Worm (Caenorhabditis elegans): ENCODE results near the gene srd-59.

Gene srd-59

ce11 chrII:7205388-7205787 lies at the start of gene srd-59:
srd-59 (plus strand) TSS chrII:7205688.
- TF ChIP-seq W03F9.2 (tag; optimal IDR thresholded peaks at IDR 0.05) (no peak), him-1 (tag; optimal IDR thresholded peaks at IDR 0.05) (no peak), dao-5 (tag; optimal IDR thresholded peaks at IDR 0.05) (no peak)

ce11 chrII:7157415-7157814 lies 48.1 kb upstream of the srd-59 start:
- TF ChIP-seq dao-5 (tag; optimal IDR thresholded peaks at IDR 0.05) = no peak
- no peak for TF ChIP-seq him-1 (tag; optimal IDR thresholded peaks at IDR 0.05)
- no peak for TF ChIP-seq W03F9.2 (tag; optimal IDR thresholded peaks at IDR 0.05)

ce11 chrII:7161512-7161911 lies 44.0 kb upstream of the srd-59 start, which contains the start of gene C27H5.12:
C27H5.12 (minus strand) TSS chrII:7161612.
- TF ChIP-seq W03F9.2 (tag; optimal IDR thresholded peaks at IDR 0.05) (no peak), dao-5 (tag; optimal IDR thresholded peaks at IDR 0.05) (no peak), him-1 (tag; optimal IDR thresholded peaks at IDR 0.05) (no peak)

ce11 chrII:7165749-7166148 lies 39.7 kb upstream of the srd-59 start, which contains the start of gene mfsd-13.2:
mfsd-13.2 (minus strand) TSS chrII:7165849.
- TF ChIP-seq him-1 (tag; optimal IDR thresholded peaks at IDR 0.05) = no peak
- TF ChIP-seq dao-5 (tag; optimal IDR thresholded peaks at IDR 0.05) = no peak
- no peak for TF ChIP-seq W03F9.2 (tag; optimal IDR thresholded peaks at IDR 0.05)

- no peak for TF ChIP-seq W03F9.2 (tag; optimal IDR thresholded peaks at IDR 0.05)
- no peak for TF ChIP-seq dao-5 (tag; optimal IDR thresholded peaks at IDR 0.05)
- TF ChIP-seq him-1 (tag; optimal IDR thresholded peaks at IDR 0.05) = no peak
Observed at ce11 chrII:7166768-7167167, 38.7 kb upstream of the srd-59 start.

ce11 chrII:7168712-7169111 lies 36.8 kb upstream of the srd-59 start, which contains the start of gene col-36:
col-36 (minus strand) TSS chrII:7168812.
- no peak for TF ChIP-seq him-1 (tag; optimal IDR thresholded peaks at IDR 0.05)
- TF ChIP-seq dao-5 (tag; optimal IDR thresholded peaks at IDR 0.05) = no peak
- no peak for TF ChIP-seq W03F9.2 (tag; optimal IDR thresholded peaks at IDR 0.05)

- TF ChIP-seq W03F9.2 (tag; optimal IDR thresholded peaks at IDR 0.05) (no peak), dao-5 (tag; optimal IDR thresholded peaks at IDR 0.05) (no peak), him-1 (tag; optimal IDR thresholded peaks at IDR 0.05) (no peak)
Observed at ce11 chrII:7171305-7171998, 34.0 kb upstream of the srd-59 start, which contains the start of gene dyf-13. dyf-13 (minus strand) TSS chrII:7171355.

- TF ChIP-seq W03F9.2 (tag; optimal IDR thresholded peaks at IDR 0.05) (no peak), him-1 (tag; optimal IDR thresholded peaks at IDR 0.05) (no peak), dao-5 (tag; optimal IDR thresholded peaks at IDR 0.05) (no peak)
Observed at ce11 chrII:7174843-7175242, 30.6 kb upstream of the srd-59 start, which contains the start of gene glc-4. glc-4 (minus strand) TSS chrII:7174943.

- TF ChIP-seq him-1 (tag; optimal IDR thresholded peaks at IDR 0.05) (no peak), dao-5 (tag; optimal IDR thresholded peaks at IDR 0.05) (no peak)
Observed at ce11 chrII:7176108-7176507, 29.4 kb upstream of the srd-59 start.

ce11 chrII:7182630-7183029 lies 22.9 kb upstream of the srd-59 start:
- no peak for TF ChIP-seq dao-5 (tag; optimal IDR thresholded peaks at IDR 0.05)
- TF ChIP-seq W03F9.2 (tag; optimal IDR thresholded peaks at IDR 0.05) = no peak
- TF ChIP-seq him-1 (tag; optimal IDR thresholded peaks at IDR 0.05) = no peak

ce11 chrII:7183493-7184272 lies 21.8 kb upstream of the srd-59 start, which contains the start of gene pdl-1:
pdl-1 (plus strand) TSS chrII:7183801.
- TF ChIP-seq W03F9.2 (tag; optimal IDR thresholded peaks at IDR 0.05) (peak; percentile 51), dao-5 (tag; optimal IDR thresholded peaks at IDR 0.05) (peak; percentile 94), him-1 (tag; optimal IDR thresholded peaks at IDR 0.05) (peak; percentile 80)

- TF ChIP-seq W03F9.2 (tag; optimal IDR thresholded peaks at IDR 0.05) (no peak), him-1 (tag; optimal IDR thresholded peaks at IDR 0.05) (no peak), dao-5 (tag; optimal IDR thresholded peaks at IDR 0.05) (no peak)
Observed at ce11 chrII:7186117-7186516, 19.4 kb upstream of the srd-59 start.

ce11 chrII:7187110-7187509 lies 18.4 kb upstream of the srd-59 start, which contains the start of gene C27H5.6:
C27H5.6 (minus strand) TSS chrII:7187210.
- TF ChIP-seq dao-5 (tag; optimal IDR thresholded peaks at IDR 0.05) = no peak
- TF ChIP-seq him-1 (tag; optimal IDR thresholded peaks at IDR 0.05) = no peak
- no peak for TF ChIP-seq W03F9.2 (tag; optimal IDR thresholded peaks at IDR 0.05)

ce11 chrII:7189120-7189519 lies 16.4 kb upstream of the srd-59 start, which contains the start of gene E04F6.4:
E04F6.4 (plus strand) TSS chrII:7189420.
- TF ChIP-seq dao-5 (tag; optimal IDR thresholded peaks at IDR 0.05) = no peak
- no peak for TF ChIP-seq W03F9.2 (tag; optimal IDR thresholded peaks at IDR 0.05)
- TF ChIP-seq him-1 (tag; optimal IDR thresholded peaks at IDR 0.05) = no peak

Data from whole organism, L4/young adult.